Fruit fly (Drosophila melanogaster) whole organism: ENCODE data around the gene CG6163.
A peak's percentile ranks its signal among the peaks of the same experiment; 100 is the strongest.

Experiments
- CG8478 ChIP-seq: fragments of >200 bp; optimal IDR thresholded peaks from 2 replicates; lab custom pipeline; 2018; ENCODE audit warnings: inconsistent platforms
- Dll ChIP-seq: fragments of >200 bp; optimal IDR thresholded peaks from 2 replicates; lab custom pipeline; 2017
- EcR ChIP-seq, 2 experiments: fragments of >200 bp; optimal IDR thresholded peaks; 2 replicates each; lab custom pipeline; 2017; ENCODE audit warnings: missing biosample characterization in 2 of 2, missing genetic modification characterization in 2 of 2, missing genetic modification reagents in 2 of 2
- pan ChIP-seq: fragments of >200 bp; optimal IDR thresholded peaks from 2 replicates; lab custom pipeline; 2017
- psq ChIP-seq: fragments of >200 bp; optimal IDR thresholded peaks from 2 replicates; lab custom pipeline; 2017
- usp ChIP-seq: fragments of >200 bp; optimal IDR thresholded peaks from 2 replicates; lab custom pipeline; 2017; ENCODE audit warnings: missing biosample characterization, missing genetic modification characterization, mixed read lengths

The CG6163 gene

DNA sequence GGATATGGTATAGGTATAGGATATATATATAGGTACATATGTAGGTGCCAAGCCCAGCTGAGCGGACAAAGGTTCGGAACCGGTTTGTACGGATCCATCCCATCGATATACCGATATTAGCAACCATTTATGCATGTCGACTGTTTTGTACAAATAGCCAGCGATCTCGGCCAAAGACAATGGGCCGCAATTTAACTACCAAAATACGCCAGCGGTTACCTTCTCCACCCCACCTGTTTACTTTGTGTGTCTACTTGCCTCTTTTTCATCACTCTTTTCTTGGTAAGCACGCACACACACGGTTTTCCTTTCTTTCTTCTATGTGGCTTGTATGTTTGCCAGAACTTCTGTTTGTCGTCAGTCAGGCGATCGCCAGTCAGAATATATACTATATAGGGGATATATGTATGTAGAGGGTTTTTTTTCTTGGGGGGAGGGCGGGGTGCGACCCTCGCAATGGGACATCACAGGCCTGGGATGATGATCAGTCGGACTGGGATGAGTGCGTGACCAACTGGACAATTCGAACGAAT, 22.1 kb downstream of the CG6163 start:
- no peak for TF ChIP-seq EcR (GFP tag; optimal IDR thresholded peaks at IDR 0.05; lab: Kevin White, UChicago)
- no peak for TF ChIP-seq CG8478 (lab: Kevin White, UChicago)
- no peak for TF ChIP-seq pan
- no peak for TF ChIP-seq Dll
- no peak for TF ChIP-seq psq (lab: Kevin White, UChicago)
- no peak for TF ChIP-seq usp (GFP tag; lab: Kevin White, UChicago)

DNA sequence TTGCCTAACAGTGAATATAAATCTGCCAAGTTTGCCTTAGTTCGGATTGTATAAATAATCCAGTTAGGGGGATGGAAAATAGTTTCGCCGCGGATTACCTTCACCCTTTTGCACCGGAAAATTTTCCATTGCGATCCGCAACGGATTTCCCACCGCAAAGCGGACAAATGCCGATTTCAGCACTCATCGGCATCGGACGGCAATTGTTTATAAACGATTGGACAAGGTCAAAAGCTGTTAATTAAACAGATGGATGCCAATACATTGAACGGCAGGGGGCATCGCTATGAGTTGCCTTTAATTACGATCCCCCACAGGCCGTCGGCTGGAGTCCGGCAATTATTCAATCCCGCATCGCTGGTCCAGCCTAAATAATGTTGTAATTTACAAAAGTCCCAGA, 22.8 kb downstream of the CG6163 start:
- TF ChIP-seq EcR (GFP tag; optimal IDR thresholded peaks at IDR 0.05; lab: Kevin White, UChicago) (no peak), pan (no peak), Dll (no peak)

DNA sequence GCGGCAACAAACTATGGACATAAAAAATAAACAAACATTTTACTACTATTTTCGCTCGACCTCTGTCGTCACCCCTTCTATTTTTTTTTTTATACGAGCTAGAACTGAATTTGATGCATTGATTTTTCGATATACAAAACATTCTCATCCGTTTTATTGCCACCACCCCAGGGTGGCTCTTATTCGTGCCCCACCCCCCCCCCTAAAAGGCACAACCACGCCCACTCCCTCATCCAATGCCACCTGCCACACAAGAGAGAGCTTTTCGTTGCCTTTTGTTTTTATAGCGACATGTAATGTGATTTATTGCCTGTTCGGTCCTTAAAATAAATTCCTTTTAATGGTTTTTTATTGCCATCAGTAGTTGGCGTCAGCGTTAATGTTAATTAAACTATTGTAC, 25.4 kb downstream of the CG6163 start:
- TF ChIP-seq EcR (GFP tag; optimal IDR thresholded peaks at IDR 0.05; lab: Kevin White, UChicago) (no peak), CG8478 (lab: Kevin White, UChicago) (no peak), psq (lab: Kevin White, UChicago) (no peak), pan (no peak)

DNA sequence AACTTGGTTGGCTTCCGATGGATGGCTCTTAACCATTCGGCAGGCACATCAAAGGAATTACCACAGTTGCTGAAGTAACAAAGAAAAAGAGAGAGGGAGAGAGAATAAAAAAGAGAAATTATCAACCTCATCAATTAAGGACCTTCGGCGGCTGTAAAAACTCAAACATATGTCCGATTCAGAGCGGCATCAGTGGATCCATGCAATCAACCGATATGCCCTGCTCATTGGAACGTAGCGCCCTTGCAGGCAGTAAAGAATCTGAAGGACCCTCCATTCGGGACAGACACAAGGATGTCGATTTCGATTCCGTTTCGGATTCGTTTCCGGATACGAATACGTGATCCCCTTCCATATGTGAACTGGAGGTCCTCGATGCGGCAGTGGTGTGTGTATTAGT, 27.0 kb downstream of the CG6163 start:
- TF ChIP-seq CG8478 (lab: Kevin White, UChicago) (no peak), usp (GFP tag; lab: Kevin White, UChicago) (no peak), EcR (GFP tag; optimal IDR thresholded peaks at IDR 0.05; lab: Kevin White, UChicago) (no peak), pan (no peak), psq (lab: Kevin White, UChicago) (no peak), Dll (no peak)

DNA sequence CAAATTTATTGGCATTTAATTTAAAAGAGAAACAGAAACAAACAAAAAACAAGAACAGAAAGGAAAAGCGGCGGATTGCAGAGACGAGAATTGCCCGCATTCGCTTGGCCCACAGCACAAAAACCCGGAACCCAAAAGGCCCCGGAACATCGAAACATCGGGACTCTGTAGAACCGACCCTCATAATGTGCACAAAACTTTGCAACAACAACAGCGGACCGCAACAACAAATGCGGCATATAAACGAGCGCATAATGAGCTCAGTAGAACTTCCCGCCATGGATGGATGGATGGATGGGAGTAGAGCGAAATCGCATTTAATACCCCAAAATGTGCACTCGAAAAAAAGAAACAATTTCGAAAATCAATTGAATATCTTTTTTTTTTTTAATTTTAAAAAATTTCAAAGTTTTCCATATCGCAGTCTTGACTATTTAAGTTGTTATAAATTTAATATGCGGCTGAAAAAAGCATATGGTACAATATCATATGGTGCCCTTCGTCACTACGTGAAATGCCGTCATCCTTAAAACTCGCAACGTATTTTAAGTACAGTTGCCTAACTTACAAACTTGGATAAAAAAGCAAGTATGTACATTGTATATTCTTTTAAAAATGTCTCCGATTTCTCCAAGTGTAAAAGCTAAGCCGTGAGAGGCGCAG, 28.5 kb downstream of the CG6163 start:
- TF ChIP-seq pan = no peak
- no peak for TF ChIP-seq EcR (GFP tag; optimal IDR thresholded peaks at IDR 0.05; lab: Kevin White, UChicago)
- TF ChIP-seq CG8478 (lab: Kevin White, UChicago) = no peak
- TF ChIP-seq psq (lab: Kevin White, UChicago) = no peak
- TF ChIP-seq Dll = no peak
- TF ChIP-seq usp (GFP tag; lab: Kevin White, UChicago) = no peak

DNA sequence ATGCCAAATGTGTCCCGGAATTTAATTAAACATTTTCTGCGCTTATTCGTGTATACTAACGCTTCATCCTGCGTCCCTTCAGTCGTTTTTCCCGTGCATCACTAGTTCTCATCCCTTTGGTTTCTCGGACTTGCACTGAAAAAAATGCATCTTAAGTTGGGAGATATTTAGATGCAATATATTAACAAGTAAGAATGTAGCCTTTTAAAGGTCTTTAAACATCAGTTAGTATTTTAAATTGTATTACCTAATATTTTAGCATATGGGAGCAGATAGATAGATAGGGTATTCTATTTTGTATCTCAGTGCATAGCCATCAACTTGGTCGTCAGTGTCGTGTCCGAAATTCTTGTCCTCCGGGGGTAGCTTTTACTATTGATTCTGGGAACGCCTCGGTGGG, 30.7 kb downstream of the CG6163 start:
- TF ChIP-seq CG8478 (lab: Kevin White, UChicago) = no peak
- TF ChIP-seq Dll = no peak
- no peak for TF ChIP-seq psq (lab: Kevin White, UChicago)
- no peak for TF ChIP-seq pan

DNA sequence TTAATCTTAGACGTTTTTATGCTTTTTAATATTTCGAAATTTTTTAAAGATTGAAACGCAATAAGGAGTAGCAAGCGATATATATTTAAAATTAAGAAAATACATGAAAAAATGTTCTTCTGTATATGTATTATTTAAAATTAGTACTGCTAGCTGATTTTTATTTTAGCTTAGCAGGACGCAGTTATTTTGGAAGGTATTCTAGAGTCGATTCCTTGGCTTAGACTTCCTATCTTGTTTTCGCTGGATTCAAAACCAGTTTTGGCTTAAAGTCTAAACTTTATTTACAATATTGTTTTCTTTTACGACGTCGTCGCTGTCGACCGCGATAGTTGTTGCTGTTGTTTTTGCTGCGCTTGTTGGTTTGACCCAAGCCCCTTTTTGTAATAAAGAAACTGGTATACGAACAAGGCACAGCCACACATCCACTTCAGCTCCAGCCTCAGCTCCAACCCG, 35.6 kb downstream of the CG6163 start:
- TF ChIP-seq pan (peak; percentile 91), psq (lab: Kevin White, UChicago) (no peak)

DNA sequence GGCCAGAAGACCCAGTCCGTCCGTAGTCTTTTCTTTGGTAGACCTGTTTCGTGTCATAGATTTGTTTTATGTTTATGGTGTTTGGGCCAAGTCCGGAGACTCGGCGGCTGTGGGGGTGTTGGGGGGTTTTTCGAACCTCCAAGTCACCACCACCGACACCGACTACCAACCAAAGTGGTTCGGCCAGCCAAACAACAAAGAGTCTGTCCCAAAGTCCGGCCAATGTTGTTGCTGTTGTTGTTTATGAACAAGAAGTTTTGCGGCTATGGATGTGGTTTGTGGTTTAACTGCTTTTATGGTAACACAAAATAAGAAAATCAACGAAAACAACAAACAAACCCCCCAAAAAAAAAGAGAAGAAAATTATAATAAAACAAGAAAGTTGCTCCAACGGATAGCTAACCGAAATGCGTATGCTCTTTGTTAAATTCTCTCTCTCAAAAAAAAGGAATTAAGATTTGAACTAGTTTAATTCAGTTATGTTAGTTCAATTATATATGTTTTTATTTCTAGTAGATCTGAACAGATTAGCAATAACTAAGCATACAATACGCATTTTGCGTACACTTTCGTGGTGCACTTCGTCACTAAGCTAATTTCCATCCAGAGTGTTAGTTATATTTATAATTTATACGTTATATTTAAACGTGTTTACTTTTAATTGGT, 36.5 kb downstream of the CG6163 start:
- TF ChIP-seq EcR (GFP tag; optimal IDR thresholded peaks at IDR 0.05; lab: Kevin White, UChicago) (peak in 1 of 2 experiments; percentile 35), usp (GFP tag; lab: Kevin White, UChicago) (no peak)

DNA sequence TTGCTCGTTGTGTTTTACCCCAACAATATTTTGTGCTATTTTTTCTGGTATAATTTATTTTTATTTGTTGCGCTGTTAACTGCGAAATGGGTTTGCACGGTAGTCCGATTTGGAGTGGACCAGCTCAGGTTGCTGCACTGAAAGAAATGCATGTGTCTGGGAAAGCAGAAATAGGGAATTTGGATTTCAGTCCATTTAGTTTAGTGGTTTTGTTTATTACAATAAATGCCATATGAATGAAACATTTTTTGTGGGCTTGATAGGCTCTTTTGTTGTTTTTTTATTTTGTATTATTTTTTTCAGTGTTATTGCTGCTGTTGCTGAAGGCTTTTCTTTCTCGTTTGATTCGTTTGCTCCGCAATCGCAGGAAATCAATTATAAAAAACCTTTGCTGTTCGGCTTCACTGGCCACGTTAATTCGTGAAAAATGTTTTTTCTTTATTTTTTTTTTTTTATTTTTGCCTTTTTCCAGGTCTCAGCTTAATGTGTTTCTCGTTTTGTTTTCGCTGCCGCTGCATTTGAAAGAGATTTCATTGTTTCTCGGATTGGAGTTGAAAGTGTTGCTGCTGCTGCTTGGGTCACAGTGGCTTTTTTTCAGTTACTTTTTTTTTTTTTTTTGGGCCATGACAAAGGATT, 38.9 kb downstream of the CG6163 start:
- TF ChIP-seq pan = no peak
- TF ChIP-seq usp (GFP tag; lab: Kevin White, UChicago) = no peak
- no peak for TF ChIP-seq Dll
- TF ChIP-seq psq (lab: Kevin White, UChicago) = no peak
- no peak for TF ChIP-seq EcR (GFP tag; optimal IDR thresholded peaks at IDR 0.05; lab: Kevin White, UChicago)
- TF ChIP-seq CG8478 (lab: Kevin White, UChicago) = no peak

DNA sequence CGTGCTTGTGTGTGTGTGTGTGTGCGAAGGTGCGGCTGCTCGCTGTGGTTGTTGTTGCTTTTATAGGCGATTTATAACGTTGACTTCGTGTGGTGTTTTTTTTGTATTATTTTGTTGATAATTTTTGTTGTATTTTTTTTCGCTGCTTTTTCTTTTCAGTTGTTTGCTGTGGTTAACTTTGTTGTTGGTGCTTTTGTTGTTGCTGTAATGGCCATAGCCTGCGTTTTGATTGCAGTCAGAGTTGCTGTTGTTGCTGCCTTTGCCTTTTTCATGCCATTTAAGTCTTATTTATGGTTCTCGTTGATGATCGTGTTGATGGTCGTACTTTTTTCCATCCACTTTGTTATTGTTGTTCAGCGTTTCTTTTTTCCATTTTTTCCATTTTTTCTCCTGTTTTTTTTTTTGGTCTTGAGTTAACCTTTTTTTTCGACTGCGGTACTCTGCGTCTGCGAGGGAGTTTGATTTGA, 40.1 kb downstream of the CG6163 start:
- no peak for TF ChIP-seq psq (lab: Kevin White, UChicago)
- no peak for TF ChIP-seq Dll
- TF ChIP-seq pan = no peak
- TF ChIP-seq EcR (GFP tag; optimal IDR thresholded peaks at IDR 0.05; lab: Kevin White, UChicago) = no peak
- no peak for TF ChIP-seq usp (GFP tag; lab: Kevin White, UChicago)
- no peak for TF ChIP-seq CG8478 (lab: Kevin White, UChicago)

DNA sequence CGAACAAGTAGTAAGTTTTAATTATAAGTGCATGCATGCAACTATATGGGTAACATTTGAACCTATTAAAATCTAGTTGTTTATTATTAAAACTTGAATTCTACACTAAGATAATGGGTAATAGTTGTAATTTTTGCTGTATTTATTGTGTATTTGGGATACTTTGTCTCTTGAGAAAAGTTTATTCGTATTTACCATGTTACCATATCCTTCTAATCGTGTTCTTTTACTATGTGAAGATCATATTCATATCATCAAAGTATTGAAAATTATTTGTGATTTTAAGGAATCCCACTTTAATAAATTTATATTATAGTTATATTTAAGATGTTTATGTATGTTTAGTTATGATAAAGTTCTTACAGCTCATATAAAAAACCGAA, 40.8 kb downstream of the CG6163 start:
- TF ChIP-seq pan = peak; percentile 88
- no peak for TF ChIP-seq Dll

DNA sequence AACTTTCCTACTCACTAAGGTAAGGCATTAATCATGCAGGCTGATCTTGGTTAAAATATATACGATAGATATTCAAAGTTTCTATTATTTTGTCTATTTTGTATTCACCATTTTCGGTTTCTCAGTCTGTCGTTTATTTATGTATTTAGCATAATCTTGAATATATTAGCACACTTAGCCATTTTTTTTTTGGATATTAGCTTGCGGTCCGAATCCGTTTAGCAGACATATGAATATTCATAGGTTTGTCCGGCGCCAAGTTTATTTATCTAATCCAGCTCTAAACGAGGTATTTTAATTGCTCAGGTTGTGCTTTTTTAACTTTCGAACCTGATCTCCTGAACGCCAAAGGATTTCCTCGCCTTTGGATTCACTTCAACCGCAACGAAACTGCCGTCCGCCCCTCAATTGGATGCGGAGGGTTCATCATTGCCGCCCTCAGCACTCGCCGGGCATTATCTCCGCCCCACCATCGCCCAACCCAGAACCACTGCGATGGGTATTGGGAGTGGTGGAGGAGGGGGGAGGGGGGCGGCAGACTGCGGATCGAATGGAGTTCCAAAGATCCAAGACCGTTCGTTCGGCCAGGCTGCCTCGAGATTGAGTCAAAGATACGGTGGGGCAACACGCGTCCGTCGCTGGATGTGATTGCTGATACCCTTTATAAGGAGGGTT, 41.3 kb downstream of the CG6163 start:
- TF ChIP-seq pan (no peak), EcR (GFP tag; optimal IDR thresholded peaks at IDR 0.05; lab: Kevin White, UChicago) (no peak), usp (GFP tag; lab: Kevin White, UChicago) (no peak), psq (lab: Kevin White, UChicago) (no peak), CG8478 (lab: Kevin White, UChicago) (no peak), Dll (no peak)
